Worm (Caenorhabditis elegans) whole organism, young adult: ENCODE results near the gene egl-1.

Experiments used
- C17E4.6 ChIP-seq: fragments of 200-800 bp; sonication (Bioruptor generic); IDR thresholded peaks from 2 replicates; pipeline ENCODE4 v1.3.6; 2022; ENCODE audit warnings: missing genetic modification reagents, missing genetic modification characterization, missing compliant biosample characterization
- F22D6.2 ChIP-seq: sonication (generic microtip); optimal IDR thresholded peaks from 2 replicates; lab custom pipeline; 2016; ENCODE audit warnings: mild to moderate bottlenecking, missing genetic modification characterization, missing compliant biosample characterization
- F23B12.7 ChIP-seq: sonication (generic microtip); optimal IDR thresholded peaks from 2 replicates; lab custom pipeline; 2017; ENCODE audit warnings: missing genetic modification characterization, mild to moderate bottlenecking, missing compliant biosample characterization, antibody characterized with exemption, moderate library complexity; ENCODE audit not compliant: insufficient read depth
- F33H1.4 ChIP-seq: fragments of 200-800 bp; sonication (Bioruptor generic); IDR thresholded peaks from 2 replicates; pipeline ENCODE4 v1.3.6; 2022; ENCODE audit warnings: missing genetic modification reagents, missing genetic modification characterization, missing compliant biosample characterization
- F37B4.10 ChIP-seq: fragments of 200-800 bp; sonication (Bioruptor generic); IDR thresholded peaks from 2 replicates; pipeline ENCODE4 v1.3.6; 2022; ENCODE audit warnings: missing genetic modification characterization, missing compliant biosample characterization
- F49E8.2 ChIP-seq: sonication (generic microtip); optimal IDR thresholded peaks from 3 replicates; lab custom pipeline; 2017; ENCODE audit warnings: missing genetic modification characterization, mild to moderate bottlenecking, missing compliant biosample characterization, antibody characterized with exemption, moderate library complexity; ENCODE audit not compliant: insufficient read depth
- F52B5.7 ChIP-seq: sonication (generic microtip); optimal IDR thresholded peaks from 2 replicates; lab custom pipeline; 2016; ENCODE audit warnings: mild to moderate bottlenecking, missing genetic modification characterization, missing compliant biosample characterization
- F57A8.1 ChIP-seq: fragments of 200-800 bp; sonication (Bioruptor generic); optimal IDR thresholded peaks from 2 replicates; lab custom pipeline; 2018; ENCODE audit warnings: mild to moderate bottlenecking, missing genetic modification characterization, moderate library complexity, missing compliant biosample characterization
- F57C9.4 ChIP-seq: sonication (generic microtip); optimal IDR thresholded peaks from 2 replicates; lab custom pipeline; 2017; ENCODE audit warnings: mild to moderate bottlenecking, missing genetic modification characterization, missing compliant biosample characterization
- T07F8.4 ChIP-seq: sonication (generic microtip); optimal IDR thresholded peaks from 2 replicates; lab custom pipeline; 2016; ENCODE audit warnings: mild to moderate bottlenecking, missing genetic modification characterization, moderate library complexity, missing compliant biosample characterization
- Y53F4B.3 ChIP-seq: fragments of 200-800 bp; sonication (Bioruptor generic); IDR thresholded peaks from 2 replicates; pipeline ENCODE4 v1.3.6; 2022; ENCODE audit warnings: missing genetic modification reagents, missing genetic modification characterization, missing compliant biosample characterization
- Y67H2A.10 ChIP-seq: fragments of 200-800 bp; sonication (Bioruptor generic); conservative IDR thresholded peaks from 2 replicates; pipeline ENCODE4 v1.3.6; 2022; ENCODE audit warnings: missing genetic modification reagents, missing genetic modification characterization, missing compliant biosample characterization
- Y95B8A.8 ChIP-seq: fragments of 200-800 bp; sonication (Bioruptor generic); IDR thresholded peaks from 2 replicates; pipeline ENCODE4 v1.3.6; 2022; ENCODE audit warnings: missing genetic modification reagents, missing genetic modification characterization, missing compliant biosample characterization
- ZK185.1 ChIP-seq: sonication (generic microtip); optimal IDR thresholded peaks from 2 replicates; lab custom pipeline; 2016; ENCODE audit warnings: mild to moderate bottlenecking, missing genetic modification characterization, missing compliant biosample characterization; ENCODE audit not compliant: poor library complexity, severe bottlenecking
- atf-7 ChIP-seq: sonication (generic microtip); optimal IDR thresholded peaks from 2 replicates; lab custom pipeline; 2017; ENCODE audit warnings: mild to moderate bottlenecking, missing genetic modification characterization, missing compliant biosample characterization
- attf-3 ChIP-seq: fragments of 200-800 bp; sonication (Bioruptor generic); conservative IDR thresholded peaks from 2 replicates; pipeline ENCODE4 v1.3.6; 2022; ENCODE audit warnings: missing genetic modification reagents, missing genetic modification characterization, missing compliant biosample characterization
- attf-5 ChIP-seq: fragments of 200-800 bp; sonication (Bioruptor generic); optimal IDR thresholded peaks from 2 replicates; lab custom pipeline; 2018; ENCODE audit warnings: mild to moderate bottlenecking, missing genetic modification characterization, missing compliant biosample characterization
- attf-6 ChIP-seq: fragments of 200-800 bp; sonication (Bioruptor generic); IDR thresholded peaks from 2 replicates; pipeline ENCODE4 v1.3.6; 2022; ENCODE audit warnings: missing genetic modification reagents, missing genetic modification characterization, missing compliant biosample characterization
- bed-1 ChIP-seq: fragments of 200-800 bp; sonication (Bioruptor generic); IDR thresholded peaks from 2 replicates; pipeline ENCODE4 v1.3.6; 2022; ENCODE audit warnings: missing genetic modification reagents, missing genetic modification characterization, missing compliant biosample characterization
- bed-2 ChIP-seq: fragments of 200-800 bp; sonication (Bioruptor generic); IDR thresholded peaks from 2 replicates; pipeline ENCODE4 v1.3.6; 2022; ENCODE audit warnings: missing genetic modification reagents, missing genetic modification characterization, missing compliant biosample characterization
- ceh-100 ChIP-seq: fragments of 200-800 bp; sonication (Bioruptor generic); IDR thresholded peaks from 2 replicates; pipeline ENCODE4 v1.3.6; 2022; ENCODE audit warnings: missing genetic modification reagents, missing genetic modification characterization, missing compliant biosample characterization
- ceh-40 ChIP-seq: fragments of 200-800 bp; sonication (Bioruptor generic); IDR thresholded peaks from 2 replicates; pipeline ENCODE4 v1.3.6; 2022; ENCODE audit warnings: missing genetic modification characterization, missing compliant biosample characterization
- dox-1 ChIP-seq: fragments of 200-800 bp; sonication (Bioruptor generic); IDR thresholded peaks from 2 replicates; pipeline ENCODE4 v1.3.6; 2022; ENCODE audit warnings: missing genetic modification reagents, missing genetic modification characterization, missing compliant biosample characterization
- dpff-1 ChIP-seq: sonication (generic microtip); optimal IDR thresholded peaks from 2 replicates; lab custom pipeline; 2017; ENCODE audit warnings: mild to moderate bottlenecking, missing genetic modification characterization, missing compliant biosample characterization
- dpl-1 ChIP-seq: fragments of 150-350 bp; optimal IDR thresholded peaks from 2 replicates; lab custom pipeline; 2014; ENCODE audit warnings: missing biosample characterization, missing genetic modification reagents, missing genetic modification characterization
- gei-17 ChIP-seq: fragments of 200-800 bp; sonication (Bioruptor generic); optimal IDR thresholded peaks from 2 replicates; lab custom pipeline; 2018; ENCODE audit warnings: mild to moderate bottlenecking, missing genetic modification characterization, missing compliant biosample characterization
- hrde-1 ChIP-seq: sonication (generic microtip); optimal IDR thresholded peaks from 2 replicates; lab custom pipeline; 2016; ENCODE audit warnings: missing genetic modification characterization, mild to moderate bottlenecking, missing compliant biosample characterization, moderate library complexity, missing genotype, missing genetic modification reagents, borderline replicate concordance
- hsf-1 ChIP-seq: fragments of 200-800 bp; sonication (Bioruptor generic); IDR thresholded peaks from 2 replicates; pipeline ENCODE4 v1.3.6; 2022; ENCODE audit warnings: missing genetic modification reagents, missing genetic modification characterization, missing compliant biosample characterization
- let-607 ChIP-seq, 2 experiments: fragments of 200-800 bp in 1 of 2; sonication (Bioruptor generic) in 1 of 2; sonication (generic microtip) in 1 of 2; optimal IDR thresholded peaks; 2 replicates each; lab custom pipeline; 2016 to 2018; ENCODE audit warnings: mild to moderate bottlenecking in 2 of 2, missing compliant biosample characterization in 2 of 2, missing genetic modification characterization in 2 of 2, moderate library complexity in 2 of 2, missing genotype in 1 of 2
- lin-54 ChIP-seq: fragments of 200-800 bp; sonication (Bioruptor generic); optimal IDR thresholded peaks from 2 replicates; lab custom pipeline; 2018; ENCODE audit warnings: mild to moderate bottlenecking, missing genetic modification characterization, missing compliant biosample characterization
- lsy-27 ChIP-seq: sonication (generic microtip); optimal IDR thresholded peaks from 2 replicates; lab custom pipeline; 2017; ENCODE audit warnings: missing genetic modification characterization, mild to moderate bottlenecking, missing compliant biosample characterization, antibody characterized with exemption, missing genotype, borderline replicate concordance; ENCODE audit not compliant: insufficient read depth
- madf-3 ChIP-seq: fragments of 200-800 bp; sonication (Bioruptor generic); IDR thresholded peaks from 2 replicates; pipeline ENCODE4 v1.3.6; 2022; ENCODE audit warnings: missing genetic modification reagents, missing genetic modification characterization, missing compliant biosample characterization
- nhr-120 ChIP-seq: fragments of 200-800 bp; sonication (Bioruptor generic); IDR thresholded peaks from 2 replicates; pipeline ENCODE4 v1.3.6; 2022; ENCODE audit warnings: missing genetic modification characterization, missing compliant biosample characterization
- nhr-27 ChIP-seq: fragments of 200-800 bp; sonication (Bioruptor generic); optimal IDR thresholded peaks from 2 replicates; lab custom pipeline; 2018; ENCODE audit warnings: mild to moderate bottlenecking, missing genetic modification characterization, moderate library complexity, missing compliant biosample characterization
- nhr-80 ChIP-seq: sonication (generic microtip); optimal IDR thresholded peaks from 2 replicates; lab custom pipeline; 2016; ENCODE audit warnings: missing genetic modification characterization, missing compliant biosample characterization
- nhr-90 ChIP-seq: sonication (generic microtip); optimal IDR thresholded peaks from 2 replicates; lab custom pipeline; 2016; ENCODE audit warnings: missing genotype, mild to moderate bottlenecking, missing genetic modification characterization, missing compliant biosample characterization
- repo-1 ChIP-seq: sonication (generic microtip); optimal IDR thresholded peaks from 2 replicates; lab custom pipeline; 2017; ENCODE audit warnings: mild to moderate bottlenecking, missing genetic modification characterization, missing compliant biosample characterization
- rpc-1 ChIP-seq, 2 experiments: fragments of 150-350 bp in 1 of 2; sonication (generic microtip) in 1 of 2; optimal IDR thresholded peaks; 2 replicates each; lab custom pipeline; 2014 to 2018; ENCODE audit warnings: missing biosample characterization in 1 of 2, missing genetic modification characterization in 1 of 2, missing genetic modification reagents in 1 of 2, missing genotype in 1 of 2
- sdz-38 ChIP-seq: sonication (generic microtip); optimal IDR thresholded peaks from 2 replicates; lab custom pipeline; 2016; ENCODE audit warnings: missing genotype, missing genetic modification characterization, missing compliant biosample characterization
- sea-2 ChIP-seq: fragments of 200-800 bp; sonication (Bioruptor generic); IDR thresholded peaks from 2 replicates; pipeline ENCODE4 v1.3.6; 2022; ENCODE audit warnings: missing genetic modification characterization, missing compliant biosample characterization
- snpc-1.3 ChIP-seq: sonication (generic microtip); optimal IDR thresholded peaks from 2 replicates; lab custom pipeline; 2017; ENCODE audit warnings: missing genetic modification characterization, mild to moderate bottlenecking, missing compliant biosample characterization, antibody characterized with exemption, moderate library complexity, missing genotype, missing genetic modification reagents; ENCODE audit not compliant: insufficient read depth
- snpc-4 ChIP-seq, 5 experiments: fragments of 150-350 bp in 1 of 5; sonication (generic microtip) in 4 of 5; optimal IDR thresholded peaks; 2 replicates each; lab custom pipeline; 2014 to 2018; ENCODE audit warnings: missing genetic modification characterization in 5 of 5, missing biosample characterization in 3 of 5, antibody characterized with exemption in 2 of 5, mild to moderate bottlenecking in 2 of 5, missing compliant biosample characterization in 2 of 5, missing genotype in 2 of 5, moderate library complexity in 2 of 5, missing genetic modification reagents in 1 of 5
- sptf-2 ChIP-seq: fragments of 200-800 bp; sonication (Bioruptor generic); optimal IDR thresholded peaks from 2 replicates; lab custom pipeline; 2018; ENCODE audit warnings: mild to moderate bottlenecking, missing genetic modification characterization, missing compliant biosample characterization
- xnd-1 ChIP-seq: sonication (generic microtip); optimal IDR thresholded peaks from 2 replicates; lab custom pipeline; 2016; ENCODE audit warnings: missing genotype, missing genetic modification reagents, missing genetic modification characterization, missing compliant biosample characterization
- zim-3 ChIP-seq: sonication (generic microtip); optimal IDR thresholded peaks from 2 replicates; lab custom pipeline; 2017; ENCODE audit warnings: mild to moderate bottlenecking, missing genetic modification characterization, moderate library complexity, missing compliant biosample characterization
- ztf-22 ChIP-seq: fragments of 200-800 bp; sonication (Bioruptor generic); optimal IDR thresholded peaks from 2 replicates; lab custom pipeline; 2018; ENCODE audit warnings: mild to moderate bottlenecking, missing genetic modification characterization, moderate library complexity, missing compliant biosample characterization
- ztf-6 ChIP-seq: fragments of 200-800 bp; sonication (Bioruptor generic); IDR thresholded peaks from 2 replicates; pipeline ENCODE4 v1.3.6; 2022; ENCODE audit warnings: missing genetic modification reagents, missing genetic modification characterization, missing compliant biosample characterization

The egl-1 gene

ce11 chrV:14457070-14457469 lies 24.9 kb upstream of the egl-1 start, which contains the start of gene coh-3 (continued):
- no peak for TF ChIP-seq attf-3 (GFP tag; lab: Robert Waterston, UW)
- no peak for TF ChIP-seq F52B5.7 (tag; lab: Kevin White, UChicago)
- peak; percentile 65 for TF ChIP-seq F23B12.7
- peak; percentile 99 for TF ChIP-seq xnd-1 (tag; lab: Kevin White, UChicago)
- no peak for TF ChIP-seq F37B4.10 (GFP tag; lab: Robert Waterston, UW)
- TF ChIP-seq sptf-2 (GFP tag; lab: Kevin White, UChicago): no peak
- no peak for TF ChIP-seq bed-1 (GFP tag; lab: Robert Waterston, UW)
- TF ChIP-seq nhr-27 (tag; lab: Kevin White, UChicago): no peak
- no peak for TF ChIP-seq snpc-4 (GFP tag; optimal IDR thresholded peaks at IDR 0.05; lab: Kevin White, UChicago)
- TF ChIP-seq snpc-4 (tag; optimal IDR thresholded peaks at IDR 0.05; lab: Kevin White, UChicago): peak in 3 of 4 experiments; percentile 46 to 74 (median 71)
- TF ChIP-seq sdz-38 (tag; lab: Kevin White, UChicago): no peak
- TF ChIP-seq atf-7 (tag; lab: Kevin White, UChicago): no peak
- no peak for TF ChIP-seq nhr-90 (tag; lab: Kevin White, UChicago)
- TF ChIP-seq ZK185.1: no peak
- TF ChIP-seq bed-2 (GFP tag; lab: Robert Waterston, UW): no peak
- TF ChIP-seq zim-3 (tag; lab: Kevin White, UChicago): no peak
- TF ChIP-seq Y53F4B.3 (GFP tag; lab: Robert Waterston, UW): peak; percentile 61; the same call in 1 of the 2 replicates
- 0 out of 2 replicates have a peak, but pooled peaks have one; percentile 25 for TF ChIP-seq Y67H2A.10 (GFP tag; lab: Robert Waterston, UW)
- no peak for TF ChIP-seq F57C9.4 (tag; lab: Kevin White, UChicago)
- TF ChIP-seq dpl-1: peak; percentile 90
- TF ChIP-seq attf-6 (GFP tag; lab: Robert Waterston, UW): peak; percentile 70
- no peak for TF ChIP-seq ztf-6 (GFP tag; lab: Robert Waterston, UW)
- TF ChIP-seq attf-5 (GFP tag; lab: Kevin White, UChicago): no peak
- no peak for TF ChIP-seq let-607 (tag; optimal IDR thresholded peaks at IDR 0.05; lab: Kevin White, UChicago)
- TF ChIP-seq lsy-27 (tag; lab: Kevin White, UChicago): no peak
- no peak for TF ChIP-seq ztf-22 (GFP tag; lab: Kevin White, UChicago)
- TF ChIP-seq snpc-1.3 (tag; lab: Kevin White, UChicago): peak; percentile 92
- TF ChIP-seq C17E4.6 (GFP tag; lab: Robert Waterston, UW): peak; percentile 78; the same call in 1 of the 2 replicates
- peak; percentile 99 for TF ChIP-seq F33H1.4
- no peak for TF ChIP-seq hrde-1 (tag; lab: Kevin White, UChicago)
- TF ChIP-seq dox-1 (GFP tag; lab: Robert Waterston, UW): peak; percentile 81
- no peak for TF ChIP-seq F22D6.2 (tag; lab: Kevin White, UChicago)
- no peak for TF ChIP-seq F57A8.1 (GFP tag; lab: Kevin White, UChicago)
- no peak for TF ChIP-seq sea-2 (GFP tag; lab: Robert Waterston, UW)
- no peak for TF ChIP-seq dpff-1 (tag; lab: Kevin White, UChicago)
- peak; percentile 90 for TF ChIP-seq lin-54 (GFP tag; lab: Kevin White, UChicago)
- peak; percentile 90 for TF ChIP-seq madf-3
- peak; percentile 57; the same call in 1 of the 2 replicates for TF ChIP-seq ceh-100 (GFP tag; lab: Robert Waterston, UW)
- no peak for TF ChIP-seq rpc-1 (optimal IDR thresholded peaks at IDR 0.05; lab: Kevin White, UChicago)
- peak; percentile 1 for TF ChIP-seq rpc-1 (tag; optimal IDR thresholded peaks at IDR 0.05; lab: Kevin White, UChicago)
- no peak for TF ChIP-seq ceh-40 (GFP tag; lab: Robert Waterston, UW)
- TF ChIP-seq Y95B8A.8 (GFP tag; lab: Robert Waterston, UW): 0 out of 2 replicates have a peak, but pooled peaks have one; percentile 35
- TF ChIP-seq F49E8.2 (tag; lab: Kevin White, UChicago): peak; percentile 94
- no peak for TF ChIP-seq nhr-120 (GFP tag; lab: Robert Waterston, UW)
- no peak for TF ChIP-seq T07F8.4 (tag; lab: Kevin White, UChicago)
- TF ChIP-seq hsf-1 (GFP tag; lab: Robert Waterston, UW): peak; percentile 93
- TF ChIP-seq repo-1: no peak
- no peak for TF ChIP-seq nhr-80 (tag; lab: Kevin White, UChicago)
- no peak for TF ChIP-seq gei-17
